Worm (Caenorhabditis elegans) whole organism, midembryonic: ENCODE data around the gene Y75B8A.63.

Source experiments
- T22C8.4 ChIP-seq: fragments of 200-800 bp; sonication (Bioruptor generic); IDR thresholded peaks from 2 replicates; pipeline ENCODE4 v1.3.6; 2022; ENCODE audit warnings: missing genetic modification characterization, missing compliant biosample characterization
- cog-1 ChIP-seq: sonication (generic microtip); optimal IDR thresholded peaks from 2 replicates; lab custom pipeline; 2016; ENCODE audit warnings: missing genetic modification characterization, missing compliant biosample characterization
- flt-1 ChIP-seq: fragments of 200-800 bp; sonication (Bioruptor generic); IDR thresholded peaks from 2 replicates; pipeline ENCODE4 v1.3.6; 2022; ENCODE audit warnings: missing genetic modification characterization, missing compliant biosample characterization
- klf-2 ChIP-seq: fragments of 200-800 bp; sonication (Bioruptor generic); conservative IDR thresholded peaks from 2 replicates; pipeline ENCODE4 v1.3.6; 2022; ENCODE audit warnings: missing genetic modification reagents, missing genetic modification characterization, missing compliant biosample characterization
- med-1 ChIP-seq: sonication (generic microtip); optimal IDR thresholded peaks from 2 replicates; lab custom pipeline; 2017; ENCODE audit warnings: missing genetic modification characterization, mild to moderate bottlenecking, missing compliant biosample characterization, antibody characterized with exemption, missing genetic modification reagents; ENCODE audit not compliant: insufficient read depth
- ref-1 ChIP-seq: fragments of 200-800 bp; sonication (Bioruptor generic); conservative IDR thresholded peaks from 2 replicates; pipeline ENCODE4 v1.3.6; 2022; ENCODE audit warnings: missing genetic modification reagents, missing genetic modification characterization, missing compliant biosample characterization
- tab-1 ChIP-seq: fragments of 200-800 bp; sonication (Bioruptor generic); IDR thresholded peaks from 2 replicates; pipeline ENCODE4 v1.3.6; 2022; ENCODE audit warnings: missing genetic modification characterization, missing compliant biosample characterization
- ztf-23 ChIP-seq: fragments of 200-800 bp; sonication (Bioruptor generic); IDR thresholded peaks from 2 replicates; pipeline ENCODE4 v1.3.6; 2022; ENCODE audit warnings: missing genetic modification reagents, missing genetic modification characterization, missing compliant biosample characterization
- ztf-29 ChIP-seq: fragments of 200-800 bp; sonication (Bioruptor generic); IDR thresholded peaks from 2 replicates; pipeline ENCODE4 v1.3.6; 2022; ENCODE audit warnings: missing genetic modification reagents, missing genetic modification characterization, missing compliant biosample characterization

Y75B8A.63 gene

ce11 chrIII:12369476-12369875, 41.7 kb downstream of the Y75B8A.63 start:
- peak; percentile 50; the same call in 1 of the 2 replicates for TF ChIP-seq ztf-23 (GFP tag; lab: Robert Waterston, UW)
- no peak for TF ChIP-seq cog-1 (tag; lab: Kevin White, UChicago)

ce11 chrIII:12370011-12370506, 42.3 kb downstream of the Y75B8A.63 start, which contains the start of gene rpt-6:
TSS of gene rpt-6 (plus strand) at chrIII:12370456.
- no peak for TF ChIP-seq med-1
- no peak for TF ChIP-seq ztf-29 (GFP tag; lab: Robert Waterston, UW)
- no peak for TF ChIP-seq cog-1 (tag; lab: Kevin White, UChicago)
- no peak for TF ChIP-seq ztf-23 (GFP tag; lab: Robert Waterston, UW)
- no peak for TF ChIP-seq tab-1 (GFP tag; lab: Robert Waterston, UW)
- no peak for TF ChIP-seq klf-2 (GFP tag; lab: Robert Waterston, UW)
- TF ChIP-seq flt-1 = no peak
- TF ChIP-seq T22C8.4 (GFP tag; lab: Robert Waterston, UW) = no peak
- no peak for TF ChIP-seq ref-1

ce11 chrIII:12372080-12373065, 44.6 kb downstream of the Y75B8A.63 start:
- TF ChIP-seq T22C8.4 (GFP tag; lab: Robert Waterston, UW) (no peak), ref-1 (no peak), cog-1 (tag; lab: Kevin White, UChicago) (no peak), klf-2 (GFP tag; lab: Robert Waterston, UW) (no peak), ztf-23 (GFP tag; lab: Robert Waterston, UW) (no peak), med-1 (no peak), tab-1 (GFP tag; lab: Robert Waterston, UW) (no peak), ztf-29 (GFP tag; lab: Robert Waterston, UW) (no peak), flt-1 (no peak)

ce11 chrIII:12373306-12373705, 45.6 kb downstream of the Y75B8A.63 start:
- TF ChIP-seq med-1 (no peak), ztf-23 (GFP tag; lab: Robert Waterston, UW) (no peak), ztf-29 (GFP tag; lab: Robert Waterston, UW) (no peak), klf-2 (GFP tag; lab: Robert Waterston, UW) (no peak), flt-1 (no peak), T22C8.4 (GFP tag; lab: Robert Waterston, UW) (no peak), ref-1 (no peak), cog-1 (tag; lab: Kevin White, UChicago) (no peak), tab-1 (GFP tag; lab: Robert Waterston, UW) (no peak)

ce11 chrIII:12373807-12374266, 46.1 kb downstream of the Y75B8A.63 start, which contains the start of gene glrx-5:
TSS of gene glrx-5 (minus strand) at chrIII:12373857.
- no peak for TF ChIP-seq ztf-29 (GFP tag; lab: Robert Waterston, UW)
- TF ChIP-seq klf-2 (GFP tag; lab: Robert Waterston, UW) = no peak
- no peak for TF ChIP-seq flt-1
- TF ChIP-seq tab-1 (GFP tag; lab: Robert Waterston, UW) = no peak
- no peak for TF ChIP-seq cog-1 (tag; lab: Kevin White, UChicago)
- no peak for TF ChIP-seq med-1
- TF ChIP-seq ztf-23 (GFP tag; lab: Robert Waterston, UW) = no peak
- no peak for TF ChIP-seq ref-1
- TF ChIP-seq T22C8.4 (GFP tag; lab: Robert Waterston, UW) = no peak

ce11 chrIII:12375614-12376013, 47.9 kb downstream of the Y75B8A.63 start:
- TF ChIP-seq klf-2 (GFP tag; lab: Robert Waterston, UW) = no peak
- no peak for TF ChIP-seq tab-1 (GFP tag; lab: Robert Waterston, UW)
- TF ChIP-seq ref-1 = no peak
- TF ChIP-seq cog-1 (tag; lab: Kevin White, UChicago) = no peak
- no peak for TF ChIP-seq ztf-23 (GFP tag; lab: Robert Waterston, UW)
- TF ChIP-seq T22C8.4 (GFP tag; lab: Robert Waterston, UW) = no peak
- no peak for TF ChIP-seq med-1
- no peak for TF ChIP-seq ztf-29 (GFP tag; lab: Robert Waterston, UW)
- TF ChIP-seq flt-1 = no peak

ce11 chrIII:12377198-12377662, 49.5 kb downstream of the Y75B8A.63 start, which contains the start of gene pph-4.2:
TSS of gene pph-4.2 (minus strand) at chrIII:12377248.
- no peak for TF ChIP-seq ref-1
- no peak for TF ChIP-seq med-1
- no peak for TF ChIP-seq flt-1
- no peak for TF ChIP-seq T22C8.4 (GFP tag; lab: Robert Waterston, UW)
- TF ChIP-seq cog-1 (tag; lab: Kevin White, UChicago) = no peak
- no peak for TF ChIP-seq klf-2 (GFP tag; lab: Robert Waterston, UW)
- no peak for TF ChIP-seq tab-1 (GFP tag; lab: Robert Waterston, UW)
- no peak for TF ChIP-seq ztf-23 (GFP tag; lab: Robert Waterston, UW)
- TF ChIP-seq ztf-29 (GFP tag; lab: Robert Waterston, UW) = no peak
